Worm (Caenorhabditis elegans): ENCODE data around the gene msd-4.

Gene msd-4

DNA sequence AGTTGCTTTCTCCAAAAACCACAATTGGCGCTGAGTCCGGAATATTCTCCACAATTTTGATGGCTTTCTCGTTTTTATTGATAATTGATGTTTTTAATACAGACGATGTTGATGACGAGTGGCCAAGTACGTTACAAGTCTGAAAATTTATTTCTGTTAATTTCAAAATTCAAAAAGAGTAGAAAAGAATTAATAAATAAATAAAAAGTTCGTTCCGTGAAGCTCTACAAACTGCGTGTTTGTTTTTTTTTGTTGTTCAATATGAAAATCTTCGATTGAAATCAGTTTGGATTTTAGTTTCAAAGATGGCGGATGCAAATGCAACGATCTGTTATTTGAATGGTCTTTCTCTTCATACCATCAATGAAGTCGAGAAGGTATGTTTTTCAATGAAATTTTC lies 42.4 kb upstream of the msd-4 start, which contains the start of gene F26F4.2:
F26F4.2 (plus strand) TSS at position 301 of the 400 bp plus-strand sequence.
- TF ChIP-seq mls-2 (tag; optimal IDR thresholded peaks at IDR 0.05) (no peak), blmp-1 (tag; optimal IDR thresholded peaks at IDR 0.05) (no peak), ces-1 (GFP tag; optimal IDR thresholded peaks at IDR 0.05) (no peak), unc-120 (tag; optimal IDR thresholded peaks at IDR 0.05; ENCODE audit: poor library complexity, severe bottlenecking) (no peak), hlh-1 (tag; optimal IDR thresholded peaks at IDR 0.05) (no peak), nhr-12 (tag; optimal IDR thresholded peaks at IDR 0.05) (no peak), M03D4.4 (tag; optimal IDR thresholded peaks at IDR 0.05) (no peak), elt-3 (tag; optimal IDR thresholded peaks at IDR 0.05) (no peak), drap-1 (GFP tag; optimal IDR thresholded peaks at IDR 0.05) (no peak), lin-32 (GFP tag; optimal IDR thresholded peaks at IDR 0.05) (no peak), unc-39 (tag; optimal IDR thresholded peaks at IDR 0.05) (no peak), nhr-76 (tag; optimal IDR thresholded peaks at IDR 0.05) (no peak), ham-2 (GFP tag; optimal IDR thresholded peaks at IDR 0.05) (no peak), bed-3 (GFP tag; optimal IDR thresholded peaks at IDR 0.05) (no peak), lsy-2 (tag; optimal IDR thresholded peaks at IDR 0.05) (no peak)

DNA sequence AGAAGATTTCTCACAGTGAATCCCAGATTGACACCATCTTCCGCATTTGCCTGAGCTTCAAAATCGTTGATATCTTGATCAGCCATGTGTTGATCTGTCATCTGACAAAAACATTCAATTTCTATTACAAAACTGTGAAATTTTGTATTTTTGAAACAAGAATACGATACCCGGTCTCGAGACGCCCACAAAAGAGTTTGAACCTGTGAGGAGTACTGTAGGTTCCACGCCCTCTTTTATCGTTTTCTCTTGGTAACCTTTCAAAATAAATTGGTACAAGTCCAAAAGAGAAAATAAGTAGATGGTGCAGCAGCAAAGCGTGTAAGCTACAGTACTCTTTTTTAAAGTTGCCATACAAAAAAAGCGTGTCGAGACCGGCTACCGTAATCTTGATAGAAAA lies 41.4 kb upstream of the msd-4 start, which contains the start of gene F26F4.12:
F26F4.12 (minus strand) TSS at position 101 of the 400 bp plus-strand sequence.
- TF ChIP-seq elt-1 (tag; optimal IDR thresholded peaks at IDR 0.05; ENCODE audit: borderline replicate concordance, insufficient read depth), result no peak
- TF ChIP-seq ztf-11 (tag; optimal IDR thresholded peaks at IDR 0.05), result no peak
- TF ChIP-seq mls-2 (tag; optimal IDR thresholded peaks at IDR 0.05), result no peak
- TF ChIP-seq unc-120 (tag; optimal IDR thresholded peaks at IDR 0.05; ENCODE audit: poor library complexity, severe bottlenecking), result no peak
- no peak for TF ChIP-seq ceh-39 (tag; optimal IDR thresholded peaks at IDR 0.05)
- no peak for TF ChIP-seq lin-13 (tag; optimal IDR thresholded peaks at IDR 0.05)
- no peak for TF ChIP-seq elt-3 (tag; optimal IDR thresholded peaks at IDR 0.05)
- TF ChIP-seq nhr-12 (tag; optimal IDR thresholded peaks at IDR 0.05), result no peak
- TF ChIP-seq nhr-28 (tag; optimal IDR thresholded peaks at IDR 0.05), result no peak
- no peak for TF ChIP-seq bed-3 (GFP tag; optimal IDR thresholded peaks at IDR 0.05)
- TF ChIP-seq lsy-2 (tag; optimal IDR thresholded peaks at IDR 0.05), result no peak
- no peak for TF ChIP-seq M03D4.4 (tag; optimal IDR thresholded peaks at IDR 0.05)
- no peak for TF ChIP-seq ham-2 (GFP tag; optimal IDR thresholded peaks at IDR 0.05)
- TF ChIP-seq snpc-4 (tag; optimal IDR thresholded peaks at IDR 0.05), result no peak
- TF ChIP-seq pha-4 (tag; optimal IDR thresholded peaks at IDR 0.05), result no peak
- no peak for TF ChIP-seq ces-1 (GFP tag; optimal IDR thresholded peaks at IDR 0.05)
- TF ChIP-seq cnd-1 (tag; optimal IDR thresholded peaks at IDR 0.05), result no peak
- no peak for TF ChIP-seq nhr-2 (tag; optimal IDR thresholded peaks at IDR 0.05)
- TF ChIP-seq nhr-237 (tag; optimal IDR thresholded peaks at IDR 0.05), result no peak

DNA sequence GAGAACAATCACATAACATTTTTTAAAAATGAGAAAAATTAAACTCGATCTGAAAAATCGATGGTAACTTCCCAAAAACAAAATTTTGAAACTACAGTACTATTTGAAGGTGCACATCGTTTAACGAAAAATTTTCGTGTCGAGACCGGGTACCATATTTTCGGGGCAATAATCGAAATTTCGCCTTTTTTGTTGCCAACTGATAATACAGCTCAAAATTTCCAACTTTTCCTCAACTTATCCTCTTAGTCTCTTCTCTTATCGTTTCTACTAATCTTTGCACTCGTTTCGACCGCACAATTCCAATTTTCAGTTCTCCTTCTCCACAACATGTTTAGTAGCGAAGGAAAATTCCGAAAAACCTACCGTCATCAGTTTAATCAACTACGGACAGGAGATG lies 38.4 kb upstream of the msd-4 start, which contains the start of gene rom-1:
rom-1 (plus strand) TSS at position 301 of the 400 bp plus-strand sequence.
- TF ChIP-seq ham-2 (GFP tag; optimal IDR thresholded peaks at IDR 0.05), result no peak
- TF ChIP-seq drap-1 (GFP tag; optimal IDR thresholded peaks at IDR 0.05), result no peak
- TF ChIP-seq sptf-1 (tag; optimal IDR thresholded peaks at IDR 0.05), result no peak
- TF ChIP-seq nhr-12 (tag; optimal IDR thresholded peaks at IDR 0.05), result no peak

DNA sequence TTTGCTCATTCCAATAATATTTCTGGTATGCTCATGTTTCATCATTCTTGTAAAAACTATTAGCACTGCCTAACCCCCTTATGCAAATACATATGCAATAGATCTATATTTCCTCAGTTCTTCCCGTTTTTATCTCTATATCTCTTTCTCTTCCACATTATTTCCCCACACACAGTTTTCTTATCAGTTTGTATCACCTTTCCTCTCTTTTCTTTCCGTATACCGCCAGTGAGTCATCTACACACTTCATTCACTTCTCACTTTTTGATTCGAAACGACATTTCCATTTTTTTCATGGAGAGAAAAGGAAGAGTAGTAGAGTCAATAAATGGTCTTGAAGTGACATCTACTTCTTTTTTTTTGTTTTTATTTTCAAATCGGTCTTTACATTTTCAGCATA lies 37.8 kb upstream of the msd-4 start:
- no peak for TF ChIP-seq nhr-76 (tag; optimal IDR thresholded peaks at IDR 0.05)
- TF ChIP-seq snpc-4 (tag; optimal IDR thresholded peaks at IDR 0.05), result no peak
- TF ChIP-seq mab-5 (tag; optimal IDR thresholded peaks at IDR 0.05), result no peak
- TF ChIP-seq tbx-8 (GFP tag; optimal IDR thresholded peaks at IDR 0.05), result no peak
- no peak for TF ChIP-seq mep-1 (tag; optimal IDR thresholded peaks at IDR 0.05)
- no peak for TF ChIP-seq lin-13 (tag; optimal IDR thresholded peaks at IDR 0.05)
- no peak for TF ChIP-seq ceh-39 (tag; optimal IDR thresholded peaks at IDR 0.05)
- no peak for TF ChIP-seq nhr-28 (tag; optimal IDR thresholded peaks at IDR 0.05)

DNA sequence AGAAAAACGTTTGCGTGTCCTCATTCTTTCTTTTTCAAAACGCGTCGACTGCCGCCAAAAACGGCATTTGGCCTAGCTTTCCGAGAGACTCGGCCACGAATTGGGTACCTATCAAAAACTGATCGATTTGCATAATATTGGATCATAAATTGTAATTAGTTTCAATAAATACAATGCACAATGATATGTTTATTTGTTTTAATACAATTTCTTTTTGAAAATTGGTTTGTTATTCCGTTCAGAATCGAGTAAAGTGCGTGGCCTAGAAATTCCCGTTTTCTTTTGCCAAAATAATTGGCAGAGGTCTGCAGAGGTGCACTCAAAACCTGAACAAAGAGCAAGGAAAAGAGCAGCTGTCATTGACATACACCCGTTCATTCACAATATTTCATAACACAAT lies 36.9 kb upstream of the msd-4 start, which contains the start of gene F26F4.8:
F26F4.8 (minus strand) TSS at position 69 of the 400 bp plus-strand sequence.
- TF ChIP-seq lin-32 (GFP tag; optimal IDR thresholded peaks at IDR 0.05), result peak; percentile 2
- TF ChIP-seq ces-1 (GFP tag; optimal IDR thresholded peaks at IDR 0.05), result peak; percentile 2
- TF ChIP-seq mls-2 (tag; optimal IDR thresholded peaks at IDR 0.05), result no peak
- TF ChIP-seq sptf-1 (tag; optimal IDR thresholded peaks at IDR 0.05), result peak; percentile 26
- no peak for TF ChIP-seq ham-2 (GFP tag; optimal IDR thresholded peaks at IDR 0.05)
- TF ChIP-seq mep-1 (tag; optimal IDR thresholded peaks at IDR 0.05), result peak; percentile 18
- peak; percentile 43 for TF ChIP-seq ceh-83 (GFP tag; optimal IDR thresholded peaks at IDR 0.05)
- TF ChIP-seq ceh-43 (GFP tag; optimal IDR thresholded peaks at IDR 0.05), result peak; percentile 19
- TF ChIP-seq unc-120 (tag; optimal IDR thresholded peaks at IDR 0.05; ENCODE audit: poor library complexity, severe bottlenecking), result peak; percentile 92
- no peak for TF ChIP-seq bed-3 (GFP tag; optimal IDR thresholded peaks at IDR 0.05)
- TF ChIP-seq ztf-11 (tag; optimal IDR thresholded peaks at IDR 0.05), result no peak
- TF ChIP-seq blmp-1 (tag; optimal IDR thresholded peaks at IDR 0.05), result no peak
- peak; percentile 37 for TF ChIP-seq hlh-1 (tag; optimal IDR thresholded peaks at IDR 0.05)
